Worm (Caenorhabditis elegans): ENCODE results near the gene jamp-1.

ce11 chrV:6100492-6101004 is 49.5 kb upstream of the jamp-1 start, which contains the start of gene crt-1:
- TF ChIP-seq elt-1 (tag; optimal IDR thresholded peaks at IDR 0.05) (no peak), skn-1 (tag; optimal IDR thresholded peaks at IDR 0.05) (peak; percentile 61), snpc-4 (tag; optimal IDR thresholded peaks at IDR 0.05) (peak; percentile 57), aly-2 (tag; optimal IDR thresholded peaks at IDR 0.05) (no peak), mdl-1 (tag; optimal IDR thresholded peaks at IDR 0.05) (peak in 1 of 2 experiments; percentile 85), fos-1 (tag; optimal IDR thresholded peaks at IDR 0.05) (peak; percentile 76)
